Worm (Caenorhabditis elegans): ENCODE results near the gene ogt-1.

- TF ChIP-seq flt-1 (GFP tag; IDR thresholded peaks at IDR 0.05) = 0 out of 2 replicates have a peak, but pooled peaks have one; percentile 38
- TF ChIP-seq tab-1 (GFP tag; IDR thresholded peaks at IDR 0.05) = no peak
- no peak for TF ChIP-seq klf-2 (GFP tag; conservative IDR thresholded peaks at IDR 0.05)
- no peak for TF ChIP-seq ztf-29 (GFP tag; IDR thresholded peaks at IDR 0.05)
- no peak for TF ChIP-seq cog-1 (tag; optimal IDR thresholded peaks at IDR 0.05)
- no peak for TF ChIP-seq ref-1 (GFP tag; conservative IDR thresholded peaks at IDR 0.05)
- no peak for TF ChIP-seq med-1 (GFP tag; optimal IDR thresholded peaks at IDR 0.05; ENCODE audit: insufficient read depth)
- no peak for TF ChIP-seq T22C8.4 (GFP tag; IDR thresholded peaks at IDR 0.05)
These were observed 5.1 kb upstream of the ogt-1 start, which contains the start of gene nuo-4 for ce11 chrIII:7158709-7159108.

All from whole organism, midembryonic.